Worm (Caenorhabditis elegans): Measurements from ENCODE around the gene fln-2.
"Not testable (repeated sequence)": the region's sequence is repeated elsewhere in the genome, so short reads cannot be mapped to it uniquely, and the experiment has no call there.

The fln-2 gene

DNA sequence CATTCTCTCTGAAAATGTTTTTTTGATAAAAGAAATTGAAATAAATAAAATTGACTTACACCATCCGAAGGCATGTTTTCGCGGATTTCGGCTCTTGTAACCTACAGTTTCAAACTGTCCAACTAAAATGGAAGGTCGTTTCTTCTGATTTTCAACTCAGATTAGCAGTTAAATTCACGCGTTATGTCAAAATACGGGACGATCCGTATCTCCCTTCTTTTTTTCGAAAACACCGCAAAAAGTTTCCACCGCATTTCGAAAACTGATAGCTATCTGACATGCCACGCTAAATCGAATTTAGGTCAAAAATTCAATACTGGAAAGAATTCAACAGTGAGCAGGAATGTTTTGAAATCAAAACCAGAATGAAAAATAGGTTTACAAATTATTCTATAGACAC, 60.6 kb downstream of the fln-2 start, which contains the start of gene tba-8:
tba-8 (minus strand) TSS at position 207 of the 400 bp plus-strand sequence.
- TF ChIP-seq attf-5 (GFP tag; optimal IDR thresholded peaks at IDR 0.05) = no peak

DNA sequence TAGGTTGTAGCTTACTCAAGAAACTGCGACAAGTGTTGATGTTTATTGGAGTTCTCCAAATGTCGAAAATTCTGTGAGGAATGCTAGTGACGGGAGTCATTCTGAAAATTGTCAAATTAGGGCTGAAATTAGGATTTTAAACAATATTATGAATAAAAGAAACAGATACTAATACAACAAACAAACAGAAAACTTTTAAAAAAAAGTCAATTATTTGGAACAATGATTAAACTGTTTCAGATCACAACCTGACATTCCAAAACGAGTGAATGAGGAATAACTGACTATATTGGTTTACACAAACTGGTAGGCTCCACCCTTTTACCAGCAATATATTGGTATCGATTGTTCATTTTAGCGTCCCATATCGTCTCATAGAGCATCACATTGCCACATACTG, 63.3 kb downstream of the fln-2 start, which contains the start of gene ZK899.5:
ZK899.5 (minus strand) TSS at position 101 of the 400 bp plus-strand sequence.
- not testable (repeated sequence) for TF ChIP-seq nhr-27 (tag; optimal IDR thresholded peaks at IDR 0.05); mel-28 (tag; optimal IDR thresholded peaks at IDR 0.05; ENCODE audit: borderline replicate concordance); C17E4.6 (GFP tag; IDR thresholded peaks at IDR 0.05)

DNA sequence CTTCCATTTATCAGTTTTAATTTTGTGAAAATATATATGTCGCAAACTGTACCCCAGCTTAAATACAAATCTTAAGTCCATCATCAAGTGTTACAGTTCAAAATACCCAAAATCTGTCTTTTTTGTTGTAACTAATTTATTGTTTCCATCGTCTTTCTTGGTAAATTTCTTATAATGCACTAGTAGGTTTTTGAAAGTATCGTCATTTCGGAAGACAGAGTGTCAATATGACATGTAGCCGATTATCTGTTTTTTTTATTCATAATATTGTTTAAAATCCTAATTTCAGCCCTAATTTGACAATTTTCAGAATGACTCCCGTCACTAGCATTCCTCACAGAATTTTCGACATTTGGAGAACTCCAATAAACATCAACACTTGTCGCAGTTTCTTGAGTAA, 65.5 kb downstream of the fln-2 start, which contains the start of gene ZK899.6:
ZK899.6 (plus strand) TSS at position 301 of the 400 bp plus-strand sequence.
- not testable (repeated sequence) for TF ChIP-seq attf-3 (GFP tag; conservative IDR thresholded peaks at IDR 0.05); pha-4 (tag; optimal IDR thresholded peaks at IDR 0.05); madf-6 (GFP tag; IDR thresholded peaks at IDR 0.05)

DNA sequence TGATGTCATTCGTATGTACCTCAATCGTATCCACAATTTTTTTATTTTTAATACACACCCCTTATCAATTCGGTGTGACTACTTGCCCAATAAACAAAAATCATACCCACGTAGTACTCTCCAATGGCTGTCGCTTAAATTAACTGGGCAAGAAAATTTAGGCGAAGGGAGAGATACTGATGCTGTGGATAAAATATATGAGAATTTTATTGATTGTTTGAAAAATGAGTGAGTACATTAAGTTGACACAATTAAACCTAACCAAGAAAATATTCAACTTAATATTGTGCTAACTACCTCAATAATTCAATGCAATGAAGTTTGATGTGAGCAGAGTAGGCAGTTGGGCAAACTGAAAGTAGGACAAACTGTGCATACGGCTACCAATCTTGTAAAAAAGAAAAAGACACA, 68.2 kb downstream of the fln-2 start:
- TF ChIP-seq ceh-100 (GFP tag; IDR thresholded peaks at IDR 0.05) (peak; percentile 77), let-607 (tag; optimal IDR thresholded peaks at IDR 0.05) (peak; percentile 69 to 94), akir-1 (GFP tag; optimal IDR thresholded peaks at IDR 0.05) (peak; percentile 90), xnd-1 (tag; optimal IDR thresholded peaks at IDR 0.05) (no peak), athp-1 (tag; optimal IDR thresholded peaks at IDR 0.05) (peak; percentile 11), F55B11.4 (tag; optimal IDR thresholded peaks at IDR 0.05; ENCODE audit: borderline replicate concordance, insufficient read depth) (no peak), ztf-28 (GFP tag; IDR thresholded peaks at IDR 0.05) (no peak), zfh-2 (GFP tag; conservative IDR thresholded peaks at IDR 0.05) (no peak), him-1 (tag; optimal IDR thresholded peaks at IDR 0.05) (no peak), aptf-2 (GFP tag; conservative IDR thresholded peaks at IDR 0.05) (no peak), sdz-38 (tag; optimal IDR thresholded peaks at IDR 0.05) (no peak), lin-40 (tag; optimal IDR thresholded peaks at IDR 0.05) (peak; percentile 100), snpc-1.1 (tag; optimal IDR thresholded peaks at IDR 0.05; ENCODE audit: insufficient read depth) (no peak), lin-35 (GFP tag; optimal IDR thresholded peaks at IDR 0.05) (peak in 2 of 3 experiments; percentile 90 to 99), snpc-1.3 (tag; optimal IDR thresholded peaks at IDR 0.05; ENCODE audit: insufficient read depth) (peak; percentile 17), efl-1 (GFP tag; optimal IDR thresholded peaks at IDR 0.05) (no peak), Y53G8AR.9 (GFP tag; conservative IDR thresholded peaks at IDR 0.05) (peak; percentile 98), F22D6.2 (tag; optimal IDR thresholded peaks at IDR 0.05) (peak; percentile 96), nhr-80 (tag; optimal IDR thresholded peaks at IDR 0.05) (peak; percentile 96), ama-1 (optimal IDR thresholded peaks at IDR 0.05) (no peak), ama-1 (GFP tag; optimal IDR thresholded peaks at IDR 0.05) (peak in 1 of 2 experiments; percentile 60), zim-3 (tag; optimal IDR thresholded peaks at IDR 0.05) (no peak), T07F8.4 (tag; optimal IDR thresholded peaks at IDR 0.05) (peak; percentile 93), dox-1 (GFP tag; IDR thresholded peaks at IDR 0.05) (peak; percentile 98), snpc-3.4 (tag; optimal IDR thresholded peaks at IDR 0.05) (peak; percentile 49), lin-54 (GFP tag; optimal IDR thresholded peaks at IDR 0.05) (peak; percentile 90), ets-4 (GFP tag; optimal IDR thresholded peaks at IDR 0.05) (peak; percentile 81), bed-2 (GFP tag; IDR thresholded peaks at IDR 0.05) (peak; percentile 90), C06A6.2 (GFP tag; conservative IDR thresholded peaks at IDR 0.05) (peak; percentile 98), chd-7 (tag; optimal IDR thresholded peaks at IDR 0.05) (peak; percentile 96), pbrm-1 (GFP tag; IDR thresholded peaks at IDR 0.05) (peak; percentile 95), ceh-27 (GFP tag; optimal IDR thresholded peaks at IDR 0.05) (peak; percentile 99), egrh-3 (GFP tag; IDR thresholded peaks at IDR 0.05) (no peak), D2030.7 (GFP tag; IDR thresholded peaks at IDR 0.05) (no peak), ceh-58 (GFP tag; IDR thresholded peaks at IDR 0.05) (0 out of 2 replicates have a peak, but pooled peaks have one; percentile 82)

All from whole organism, young adult.